Fruit fly (Drosophila melanogaster): ENCODE results near the gene Spt3.

Spt3 gene

dm6 chr3R:12020987-12021386 lies 4.0 kb downstream of the Spt3 start:
- TF ChIP-seq CrebA (GFP tag; optimal IDR thresholded peaks at IDR 0.05; ENCODE audit: borderline replicate concordance) (no peak), woc (GFP tag; optimal IDR thresholded peaks at IDR 0.05) (no peak), Myc (optimal IDR thresholded peaks at IDR 0.05) (no peak), h (GFP tag; optimal IDR thresholded peaks at IDR 0.05) (no peak), lola (GFP tag; optimal IDR thresholded peaks at IDR 0.05) (no peak), jim (GFP tag; optimal IDR thresholded peaks at IDR 0.05) (no peak), CG32264 (GFP tag; optimal IDR thresholded peaks at IDR 0.05) (no peak), sage (GFP tag; optimal IDR thresholded peaks at IDR 0.05) (no peak), OdsH (GFP tag; optimal IDR thresholded peaks at IDR 0.05) (no peak), dmrt93B (GFP tag; optimal IDR thresholded peaks at IDR 0.05) (no peak), Vsx2 (GFP tag; optimal IDR thresholded peaks at IDR 0.05; ENCODE audit: partially characterized antibody) (no peak), fru (GFP tag; optimal IDR thresholded peaks at IDR 0.05) (no peak), dl (GFP tag; optimal IDR thresholded peaks at IDR 0.05; ENCODE audit: insufficient read depth in 1 of 2, partially characterized antibody in 2 of 2) (no peak), Mio (GFP tag; optimal IDR thresholded peaks at IDR 0.05) (no peak), Hr83 (GFP tag; optimal IDR thresholded peaks at IDR 0.05; ENCODE audit: poor library complexity, severe bottlenecking) (no peak), dsf (GFP tag; optimal IDR thresholded peaks at IDR 0.05; ENCODE audit: borderline replicate concordance) (no peak), foxo (GFP tag; optimal IDR thresholded peaks at IDR 0.05) (no peak)

dm6 chr3R:12031657-12032056 lies 14.7 kb downstream of the Spt3 start, which contains the start of the genes CG31358, CG42504 and CG42505:
TSS of gene CG31358 (minus strand) at chr3R:12031757.
TSS of gene CG42504 (minus strand) at chr3R:12031757.
TSS of gene CG42505 (minus strand) at chr3R:12031757.
- TF ChIP-seq Jra (GFP tag; optimal IDR thresholded peaks at IDR 0.05) (no peak), Hnf4 (GFP tag; optimal IDR thresholded peaks at IDR 0.05) (no peak), dsf (GFP tag; optimal IDR thresholded peaks at IDR 0.05; ENCODE audit: borderline replicate concordance) (no peak), usp (GFP tag; optimal IDR thresholded peaks at IDR 0.05) (no peak), HLH106 (tag; optimal IDR thresholded peaks at IDR 0.05) (no peak), GATAd (GFP tag; optimal IDR thresholded peaks at IDR 0.05) (no peak), Dif (GFP tag; optimal IDR thresholded peaks at IDR 0.05; ENCODE audit: partially characterized antibody) (no peak), br (GFP tag; optimal IDR thresholded peaks at IDR 0.05) (no peak)

dm6 chr3R:12032842-12033241 lies 15.9 kb downstream of the Spt3 start, which contains the start of gene ssp5:
TSS of gene ssp5 (plus strand) at chr3R:12033142.
- TF ChIP-seq N (GFP tag; optimal IDR thresholded peaks at IDR 0.05) = no peak
- no peak for TF ChIP-seq Hnf4 (GFP tag; optimal IDR thresholded peaks at IDR 0.05)
- no peak for TF ChIP-seq Hr83 (GFP tag; optimal IDR thresholded peaks at IDR 0.05; ENCODE audit: poor library complexity, severe bottlenecking)
- no peak for TF ChIP-seq Dfd (GFP tag; optimal IDR thresholded peaks at IDR 0.05)
- TF ChIP-seq sv (GFP tag; optimal IDR thresholded peaks at IDR 0.05) = no peak
- TF ChIP-seq Abd-B (GFP tag; optimal IDR thresholded peaks at IDR 0.05) = no peak
- TF ChIP-seq brk (GFP tag; optimal IDR thresholded peaks at IDR 0.05) = no peak
- no peak for TF ChIP-seq h (GFP tag; optimal IDR thresholded peaks at IDR 0.05)
- no peak for TF ChIP-seq OdsH (GFP tag; optimal IDR thresholded peaks at IDR 0.05)
- TF ChIP-seq GATAd (GFP tag; optimal IDR thresholded peaks at IDR 0.05) = no peak
- no peak for TF ChIP-seq jim (GFP tag; optimal IDR thresholded peaks at IDR 0.05)
- no peak for TF ChIP-seq ey (GFP tag; optimal IDR thresholded peaks at IDR 0.05)
- no peak for TF ChIP-seq psq (GFP tag; optimal IDR thresholded peaks at IDR 0.05)
- no peak for TF ChIP-seq Mio (GFP tag; optimal IDR thresholded peaks at IDR 0.05)
- TF ChIP-seq CG32264 (GFP tag; optimal IDR thresholded peaks at IDR 0.05) = no peak
- no peak for TF ChIP-seq br (GFP tag; optimal IDR thresholded peaks at IDR 0.05)

- TF ChIP-seq Rel (GFP tag; optimal IDR thresholded peaks at IDR 0.05) (no peak), Rel (tag; optimal IDR thresholded peaks at IDR 0.05) (no peak), GATAd (GFP tag; optimal IDR thresholded peaks at IDR 0.05) (no peak), foxo (GFP tag; optimal IDR thresholded peaks at IDR 0.05) (no peak), Hr78 (GFP tag; optimal IDR thresholded peaks at IDR 0.05) (no peak), CrebA (GFP tag; optimal IDR thresholded peaks at IDR 0.05; ENCODE audit: borderline replicate concordance) (no peak), CG9705 (GFP tag; optimal IDR thresholded peaks at IDR 0.05) (no peak), Vsx2 (GFP tag; optimal IDR thresholded peaks at IDR 0.05; ENCODE audit: partially characterized antibody) (no peak), CG32264 (GFP tag; optimal IDR thresholded peaks at IDR 0.05) (no peak), tai (GFP tag; optimal IDR thresholded peaks at IDR 0.05) (no peak)
Measured at dm6 chr3R:12040228-12040627, 23.3 kb downstream of the Spt3 start, which contains the start of gene CG14736. TSS of gene CG14736 (plus strand) at chr3R:12040528.
